Fruit fly (Drosophila melanogaster): ENCODE measurements around the gene boss.
A peak's percentile ranks its signal among the peaks of the same experiment; 100 is the strongest.

Gene boss

DNA sequence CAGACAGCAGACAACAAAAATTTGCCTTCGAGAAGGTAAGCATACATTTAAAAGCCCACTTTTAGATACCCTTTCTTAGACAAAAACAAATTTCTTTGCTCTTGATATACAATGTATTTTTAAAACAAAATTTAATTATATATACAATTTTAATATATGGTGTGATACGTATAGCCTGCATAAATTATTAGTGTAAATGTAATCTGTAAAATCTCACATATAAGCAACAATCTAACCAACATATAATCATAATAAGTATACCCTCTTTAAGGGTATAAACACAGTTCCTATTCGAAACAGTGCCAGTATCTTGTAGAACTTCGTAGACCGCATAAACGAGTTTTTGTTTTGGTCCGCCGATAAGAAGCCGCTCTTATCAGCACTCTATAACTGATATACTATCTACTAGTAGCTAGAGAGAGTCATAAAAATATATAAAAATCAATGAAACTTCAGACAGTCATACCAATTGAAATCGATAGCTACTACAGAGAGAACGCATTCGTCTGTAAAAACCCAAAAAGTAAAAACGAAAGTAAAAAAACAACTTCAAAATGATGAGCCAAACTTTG, 52.6 kb downstream of the boss start, which contains the start of gene Kaz-m1 (continued):
- TF ChIP-seq CG4820 (GFP tag; optimal IDR thresholded peaks at IDR 0.05) (peak; percentile 50), Fer3 (tag; optimal IDR thresholded peaks at IDR 0.05) (peak; percentile 59), CG8924 (tag; optimal IDR thresholded peaks at IDR 0.05) (peak; percentile 70), CG15011 (GFP tag; optimal IDR thresholded peaks at IDR 0.05) (no peak), H2.0 (GFP tag; IDR thresholded peaks at IDR 0.05) (0 out of 2 replicates have a peak, but pooled peaks have one; percentile 11), Xrp1 (GFP tag; IDR thresholded peaks at IDR 0.05) (peak; percentile 73), bcd (GFP tag; optimal IDR thresholded peaks at IDR 0.05) (peak; percentile 29), Oli (tag; optimal IDR thresholded peaks at IDR 0.05) (peak; percentile 65), CG11504 (tag; optimal IDR thresholded peaks at IDR 0.05) (peak; percentile 72), nerfin-1 (tag; optimal IDR thresholded peaks at IDR 0.05) (peak; percentile 50)
